Worm (Caenorhabditis elegans) whole organism, young adult: ENCODE results near the gene clc-1.

ENCODE experiments used
- F37B4.10 ChIP-seq: fragments of 200-800 bp; sonication (Bioruptor generic); IDR thresholded peaks from 2 replicates; pipeline ENCODE4 v1.3.6; 2022; ENCODE audit warnings: missing genetic modification characterization, missing compliant biosample characterization
- Y53F4B.3 ChIP-seq: fragments of 200-800 bp; sonication (Bioruptor generic); IDR thresholded peaks from 2 replicates; pipeline ENCODE4 v1.3.6; 2022; ENCODE audit warnings: missing genetic modification reagents, missing genetic modification characterization, missing compliant biosample characterization
- Y67H2A.10 ChIP-seq: fragments of 200-800 bp; sonication (Bioruptor generic); conservative IDR thresholded peaks from 2 replicates; pipeline ENCODE4 v1.3.6; 2022; ENCODE audit warnings: missing genetic modification reagents, missing genetic modification characterization, missing compliant biosample characterization
- aptf-2 ChIP-seq: fragments of 200-800 bp; sonication (Bioruptor generic); conservative IDR thresholded peaks from 2 replicates; pipeline ENCODE4 v1.3.6; 2022; ENCODE audit warnings: missing genetic modification reagents, missing genetic modification characterization, missing compliant biosample characterization
- aptf-3 ChIP-seq: fragments of 200-800 bp; sonication (Bioruptor generic); IDR thresholded peaks from 2 replicates; pipeline ENCODE4 v1.3.6; 2022; ENCODE audit warnings: missing genetic modification characterization, missing compliant biosample characterization
- atf-7 ChIP-seq: sonication (generic microtip); optimal IDR thresholded peaks from 2 replicates; lab custom pipeline; 2017; ENCODE audit warnings: mild to moderate bottlenecking, missing genetic modification characterization, missing compliant biosample characterization
- cebp-1 ChIP-seq, 2 experiments: fragments of 200-800 bp in 1 of 2; sonication (Bioruptor generic) in 1 of 2; sonication (generic microtip) in 1 of 2; IDR thresholded peaks in 1 of 2; optimal IDR thresholded peaks in 1 of 2; 2 replicates each; pipeline versions ENCODE4 v1.3.6 to Lab custom; 2017 to 2022; ENCODE audit warnings: missing compliant biosample characterization in 2 of 2, missing genetic modification characterization in 2 of 2, mild to moderate bottlenecking in 1 of 2, missing genetic modification reagents in 1 of 2, moderate library complexity in 1 of 2
- ceh-100 ChIP-seq: fragments of 200-800 bp; sonication (Bioruptor generic); IDR thresholded peaks from 2 replicates; pipeline ENCODE4 v1.3.6; 2022; ENCODE audit warnings: missing genetic modification reagents, missing genetic modification characterization, missing compliant biosample characterization
- him-1 ChIP-seq: sonication (generic microtip); optimal IDR thresholded peaks from 2 replicates; lab custom pipeline; 2016; ENCODE audit warnings: missing genotype, missing genetic modification reagents, missing genetic modification characterization, missing compliant biosample characterization
- lin-35 ChIP-seq, 3 experiments: fragments of 150-350 bp in 2 of 3; sonication (generic microtip) in 1 of 3; optimal IDR thresholded peaks; 2 replicates each; lab custom pipeline; 2014 to 2018; ENCODE audit warnings: missing biosample characterization in 3 of 3, missing genetic modification characterization in 3 of 3, missing genetic modification reagents in 3 of 3
- lin-54 ChIP-seq: fragments of 200-800 bp; sonication (Bioruptor generic); optimal IDR thresholded peaks from 2 replicates; lab custom pipeline; 2018; ENCODE audit warnings: mild to moderate bottlenecking, missing genetic modification characterization, missing compliant biosample characterization
- lsl-1 ChIP-seq: fragments of 200-800 bp; sonication (Bioruptor generic); optimal IDR thresholded peaks from 2 replicates; lab custom pipeline; 2018; ENCODE audit warnings: mild to moderate bottlenecking, missing genetic modification characterization, moderate library complexity, missing compliant biosample characterization
- madf-3 ChIP-seq: fragments of 200-800 bp; sonication (Bioruptor generic); IDR thresholded peaks from 2 replicates; pipeline ENCODE4 v1.3.6; 2022; ENCODE audit warnings: missing genetic modification reagents, missing genetic modification characterization, missing compliant biosample characterization
- madf-6 ChIP-seq: fragments of 200-800 bp; sonication (Bioruptor generic); IDR thresholded peaks from 2 replicates; pipeline ENCODE4 v1.3.6; 2022; ENCODE audit warnings: missing genetic modification reagents, missing genetic modification characterization, missing compliant biosample characterization
- madf-8 ChIP-seq: fragments of 200-800 bp; sonication (Bioruptor generic); conservative IDR thresholded peaks from 2 replicates; pipeline ENCODE4 v1.3.6; 2022; ENCODE audit warnings: missing genetic modification reagents, missing genetic modification characterization, missing compliant biosample characterization
- mcd-1 ChIP-seq: fragments of 200-800 bp; sonication (Bioruptor generic); IDR thresholded peaks from 2 replicates; pipeline ENCODE4 v1.3.6; 2022; ENCODE audit warnings: missing genetic modification reagents, missing genetic modification characterization, missing compliant biosample characterization
- nfyb-1 ChIP-seq: fragments of 200-800 bp; sonication (Bioruptor generic); IDR thresholded peaks from 2 replicates; pipeline ENCODE4 v1.3.6; 2022; ENCODE audit warnings: missing genetic modification reagents, missing genetic modification characterization, missing compliant biosample characterization
- pbrm-1 ChIP-seq: fragments of 200-800 bp; sonication (Bioruptor generic); IDR thresholded peaks from 2 replicates; pipeline ENCODE4 v1.3.6; 2022; ENCODE audit warnings: missing genetic modification reagents, missing genetic modification characterization, missing compliant biosample characterization
- rpc-1 ChIP-seq, 2 experiments: fragments of 150-350 bp in 1 of 2; sonication (generic microtip) in 1 of 2; optimal IDR thresholded peaks; 2 replicates each; lab custom pipeline; 2014 to 2018; ENCODE audit warnings: missing biosample characterization in 1 of 2, missing genetic modification characterization in 1 of 2, missing genetic modification reagents in 1 of 2, missing genotype in 1 of 2
- snpc-1.1 ChIP-seq: sonication (generic microtip); optimal IDR thresholded peaks from 2 replicates; lab custom pipeline; 2017; ENCODE audit warnings: missing genetic modification characterization, mild to moderate bottlenecking, missing compliant biosample characterization, antibody characterized with exemption, moderate library complexity, missing genotype, missing genetic modification reagents; ENCODE audit not compliant: insufficient read depth
- snpc-1.3 ChIP-seq: sonication (generic microtip); optimal IDR thresholded peaks from 2 replicates; lab custom pipeline; 2017; ENCODE audit warnings: missing genetic modification characterization, mild to moderate bottlenecking, missing compliant biosample characterization, antibody characterized with exemption, moderate library complexity, missing genotype, missing genetic modification reagents; ENCODE audit not compliant: insufficient read depth
- unc-62 ChIP-seq: fragments of 150-350 bp; optimal IDR thresholded peaks from 2 replicates; lab custom pipeline; 2014; ENCODE audit warnings: missing biosample characterization, missing genetic modification reagents, missing genetic modification characterization
- zfh-2 ChIP-seq: fragments of 200-800 bp; sonication (Bioruptor generic); conservative IDR thresholded peaks from 2 replicates; pipeline ENCODE4 v1.3.6; 2022; ENCODE audit warnings: missing genetic modification reagents, missing genetic modification characterization, missing compliant biosample characterization
- zim-3 ChIP-seq: sonication (generic microtip); optimal IDR thresholded peaks from 2 replicates; lab custom pipeline; 2017; ENCODE audit warnings: mild to moderate bottlenecking, missing genetic modification characterization, moderate library complexity, missing compliant biosample characterization
- ztf-28 ChIP-seq: fragments of 200-800 bp; sonication (Bioruptor generic); IDR thresholded peaks from 2 replicates; pipeline ENCODE4 v1.3.6; 2022; ENCODE audit warnings: missing genetic modification reagents, missing genetic modification characterization, missing compliant biosample characterization
- ztf-6 ChIP-seq: fragments of 200-800 bp; sonication (Bioruptor generic); IDR thresholded peaks from 2 replicates; pipeline ENCODE4 v1.3.6; 2022; ENCODE audit warnings: missing genetic modification reagents, missing genetic modification characterization, missing compliant biosample characterization

clc-1 gene

DNA sequence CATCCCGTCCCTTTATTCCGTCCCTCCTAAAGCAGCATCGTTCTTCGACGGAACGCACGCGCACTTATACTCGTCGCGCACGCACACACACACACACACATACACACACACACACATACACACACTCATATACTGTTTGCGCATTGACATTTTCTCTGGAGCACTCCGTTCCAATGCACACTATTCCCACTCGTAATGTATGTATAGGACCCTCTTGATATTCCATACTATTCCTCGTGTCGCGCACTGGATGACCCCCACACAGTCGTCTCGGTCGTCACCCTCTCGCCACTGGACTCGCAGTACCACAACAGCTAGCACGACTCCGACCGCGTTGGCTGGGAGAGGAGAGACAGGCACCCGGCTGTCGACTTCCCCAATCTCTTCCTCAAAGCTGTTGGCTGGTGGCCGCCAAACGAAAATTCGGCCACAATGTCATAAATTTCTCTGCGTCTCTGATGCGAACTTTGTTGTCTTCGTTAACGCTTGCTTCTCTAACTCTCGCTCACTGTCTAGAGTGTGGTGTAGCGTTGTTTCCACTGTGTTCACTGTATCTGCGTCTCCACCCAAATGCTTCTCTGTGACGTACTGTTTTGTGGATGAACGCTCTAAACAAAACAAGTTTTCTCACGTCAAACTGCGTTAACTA is 16.1 kb upstream of the clc-1 start (continued):
- TF ChIP-seq madf-6 (GFP tag; lab: Robert Waterston, UW) (no peak), lin-35 (GFP tag; optimal IDR thresholded peaks at IDR 0.05; lab: Kevin White, UChicago) (peak in 1 of 3 experiments; percentile 64), rpc-1 (optimal IDR thresholded peaks at IDR 0.05; lab: Kevin White, UChicago) (no peak), rpc-1 (tag; optimal IDR thresholded peaks at IDR 0.05; lab: Kevin White, UChicago) (no peak)

DNA sequence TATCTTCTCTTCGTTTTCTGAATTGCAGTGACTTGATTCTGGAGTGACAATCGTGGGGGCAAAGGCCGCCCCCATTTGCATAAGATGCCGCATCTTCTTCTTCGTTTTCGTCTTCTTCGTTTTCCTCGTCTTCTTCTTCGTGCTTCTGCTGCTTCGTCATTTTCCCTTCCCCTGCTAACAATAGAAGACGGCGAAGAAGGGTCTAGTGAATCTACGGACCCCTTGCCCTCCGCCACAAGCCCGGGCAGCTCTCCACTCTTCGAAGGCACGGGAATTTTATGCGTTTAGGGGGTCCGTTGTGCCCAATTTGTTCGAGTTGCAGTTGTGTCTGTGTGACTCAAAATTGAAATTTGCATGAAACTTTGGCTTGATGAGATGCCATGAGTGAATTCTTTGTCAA is 15.4 kb upstream of the clc-1 start:
- no peak for TF ChIP-seq mcd-1 (GFP tag; lab: Robert Waterston, UW)
- TF ChIP-seq ztf-28 (GFP tag; lab: Robert Waterston, UW): 0 out of 2 replicates have a peak, but pooled peaks have one; percentile 18
- no peak for TF ChIP-seq aptf-2
- no peak for TF ChIP-seq aptf-3
- 0 out of 2 replicates have a peak, but pooled peaks have one; percentile 38 for TF ChIP-seq nfyb-1
- TF ChIP-seq pbrm-1 (GFP tag; lab: Robert Waterston, UW): 0 out of 2 replicates have a peak, but pooled peaks have one; percentile 11
- TF ChIP-seq zfh-2 (GFP tag; lab: Robert Waterston, UW): 0 out of 2 replicates have a peak, but pooled peaks have one; percentile 9

DNA sequence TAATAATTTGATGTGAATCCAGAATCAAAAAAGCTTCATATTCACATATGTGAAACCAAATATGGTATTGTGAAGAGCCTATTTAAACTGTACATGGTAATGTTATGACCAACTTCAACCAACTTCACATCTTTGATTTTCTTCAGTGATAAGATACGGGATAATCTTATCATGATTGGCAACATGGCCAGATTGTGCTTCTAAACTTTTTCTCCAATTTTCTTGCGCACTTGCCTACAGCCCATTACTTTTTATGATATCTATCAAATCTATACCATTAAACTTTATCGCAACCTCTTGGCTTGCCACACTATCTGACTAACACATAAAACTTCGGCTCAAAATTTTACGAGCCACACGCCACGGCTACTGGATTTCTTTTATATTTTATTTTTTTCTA is 14.8 kb upstream of the clc-1 start:
- no peak for TF ChIP-seq snpc-1.3 (tag; lab: Kevin White, UChicago)
- no peak for TF ChIP-seq zfh-2 (GFP tag; lab: Robert Waterston, UW)
- no peak for TF ChIP-seq atf-7 (tag; lab: Kevin White, UChicago)
- TF ChIP-seq lin-54 (GFP tag; lab: Kevin White, UChicago): no peak
- TF ChIP-seq lsl-1 (GFP tag; lab: Kevin White, UChicago): no peak
- no peak for TF ChIP-seq unc-62 (GFP tag; lab: Kevin White, UChicago)
- no peak for TF ChIP-seq madf-8 (GFP tag; lab: Robert Waterston, UW)
- no peak for TF ChIP-seq mcd-1 (GFP tag; lab: Robert Waterston, UW)
- no peak for TF ChIP-seq ztf-6 (GFP tag; lab: Robert Waterston, UW)
- no peak for TF ChIP-seq Y67H2A.10
- TF ChIP-seq cebp-1 (GFP tag; IDR thresholded peaks at IDR 0.05; lab: Robert Waterston, UW): no peak
- no peak for TF ChIP-seq cebp-1 (tag; optimal IDR thresholded peaks at IDR 0.05; lab: Kevin White, UChicago)
- TF ChIP-seq, all 124 proteins: peak for 0

DNA sequence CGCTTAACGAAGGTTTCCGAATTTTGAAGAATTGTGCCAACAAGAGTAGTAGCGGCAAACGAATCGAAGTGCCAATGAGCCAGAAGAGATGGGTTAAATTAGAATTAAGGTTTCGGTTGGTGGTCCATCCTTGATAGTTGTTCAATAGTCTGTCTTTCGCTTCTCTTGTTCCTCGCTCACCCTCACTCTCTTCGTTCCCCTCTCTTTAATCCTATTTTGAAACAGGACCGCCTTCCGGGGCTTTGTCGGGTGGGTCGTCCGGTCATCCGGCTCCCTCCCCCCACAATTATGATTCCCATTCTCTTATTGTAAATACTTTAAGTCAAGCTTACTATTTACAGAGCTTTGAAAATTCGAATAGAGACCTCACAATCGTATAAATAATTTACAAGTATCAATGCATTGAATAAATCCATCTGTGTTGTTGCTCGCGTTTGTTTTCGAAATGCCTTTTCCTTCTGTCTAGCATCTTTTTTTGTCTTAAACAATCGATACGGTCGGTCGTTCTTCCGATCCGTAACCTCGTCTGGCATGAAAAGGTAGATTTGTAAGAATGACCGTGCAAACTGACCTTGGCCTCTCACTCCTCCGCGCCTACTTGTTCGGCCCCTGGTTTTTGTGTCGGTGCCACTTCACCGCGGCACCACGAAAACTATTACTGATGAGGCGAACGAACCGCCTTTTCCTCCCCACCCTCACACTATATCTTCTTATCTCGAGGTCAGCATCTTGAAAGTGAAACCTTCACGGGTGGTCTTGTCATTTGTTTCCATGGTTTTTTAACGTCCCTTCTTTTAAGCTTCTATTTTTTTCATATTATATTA is 13.9 kb upstream of the clc-1 start:
- no peak for TF ChIP-seq madf-6 (GFP tag; lab: Robert Waterston, UW)
- 0 out of 2 replicates have a peak, but pooled peaks have one; percentile 18 for TF ChIP-seq zfh-2 (GFP tag; lab: Robert Waterston, UW)
- 0 out of 2 replicates have a peak, but pooled peaks have one; percentile 47 for TF ChIP-seq F37B4.10 (GFP tag; lab: Robert Waterston, UW)
- TF ChIP-seq Y53F4B.3 (GFP tag; lab: Robert Waterston, UW): no peak
- TF ChIP-seq him-1 (tag; lab: Kevin White, UChicago): no peak
- TF ChIP-seq ceh-100 (GFP tag; lab: Robert Waterston, UW): no peak
- TF ChIP-seq, all 124 proteins: peak for 2

DNA sequence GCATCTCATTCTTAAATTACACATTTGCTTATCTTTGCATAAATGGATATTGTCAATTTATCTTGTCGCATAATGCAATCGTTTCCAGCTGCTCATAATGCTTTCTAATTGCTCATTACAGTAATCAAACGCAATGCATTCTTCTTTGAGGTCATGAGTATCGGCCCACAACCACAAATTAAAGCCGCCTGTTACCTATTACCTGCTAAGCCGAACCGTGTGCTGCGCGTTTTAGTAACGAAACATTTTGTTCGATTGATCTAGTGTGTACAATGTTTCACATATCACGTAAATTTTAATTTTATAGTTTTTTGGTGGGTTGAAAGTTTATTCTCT is 13.3 kb upstream of the clc-1 start:
- no peak for TF ChIP-seq snpc-1.1 (tag; lab: Kevin White, UChicago)
- no peak for TF ChIP-seq madf-3
- no peak for TF ChIP-seq Y53F4B.3 (GFP tag; lab: Robert Waterston, UW)
- TF ChIP-seq nfyb-1: no peak
- TF ChIP-seq zim-3 (tag; lab: Kevin White, UChicago): no peak
